Worm (Caenorhabditis elegans) whole organism, late embryonic: ENCODE measurements around the gene mig-10.

ENCODE experiments used
- F13H6.1 ChIP-seq: sonication (generic microtip); optimal IDR thresholded peaks from 2 replicates; lab custom pipeline; 2016; ENCODE audit warnings: missing genetic modification characterization, missing compliant biosample characterization
- ceh-18 ChIP-seq: sonication (generic microtip); optimal IDR thresholded peaks from 2 replicates; lab custom pipeline; 2016; ENCODE audit warnings: missing genetic modification characterization, missing compliant biosample characterization
- ceh-30 ChIP-seq: fragments of 150-350 bp; optimal IDR thresholded peaks from 2 replicates; lab custom pipeline; 2014; ENCODE audit warnings: missing biosample characterization, missing genetic modification characterization
- dmd-4 ChIP-seq: sonication (generic microtip); optimal IDR thresholded peaks from 2 replicates; lab custom pipeline; 2016; ENCODE audit warnings: borderline replicate concordance, missing genetic modification characterization, missing compliant biosample characterization
- fkh-10 ChIP-seq: fragments of 150-350 bp; optimal IDR thresholded peaks from 2 replicates; lab custom pipeline; 2014; ENCODE audit warnings: missing biosample characterization, missing genetic modification reagents, missing genetic modification characterization
- nfya-1 ChIP-seq: sonication (generic microtip); optimal IDR thresholded peaks from 2 replicates; lab custom pipeline; 2017; ENCODE audit warnings: missing genetic modification characterization, mild to moderate bottlenecking, missing compliant biosample characterization, antibody characterized with exemption, moderate library complexity
- npax-4 ChIP-seq: sonication (generic microtip); optimal IDR thresholded peaks from 2 replicates; lab custom pipeline; 2016; ENCODE audit warnings: missing genetic modification characterization, missing compliant biosample characterization
- pag-3 ChIP-seq: sonication (generic microtip); optimal IDR thresholded peaks from 2 replicates; lab custom pipeline; 2016; ENCODE audit warnings: missing compliant biosample characterization, missing genetic modification characterization, borderline replicate concordance
- pha-4 ChIP-seq: fragments of 150-350 bp; optimal IDR thresholded peaks from 2 replicates; lab custom pipeline; 2018; ENCODE audit warnings: missing biosample characterization, missing genetic modification reagents, missing genetic modification characterization
- pqm-1 ChIP-seq: sonication (generic microtip); optimal IDR thresholded peaks from 2 replicates; lab custom pipeline; 2016; ENCODE audit warnings: missing genetic modification characterization, missing compliant biosample characterization
- syd-9 ChIP-seq: sonication (generic microtip); optimal IDR thresholded peaks from 2 replicates; lab custom pipeline; 2016; ENCODE audit warnings: mild to moderate bottlenecking, missing genetic modification characterization, moderate library complexity, missing compliant biosample characterization
- unc-42 ChIP-seq: sonication (generic microtip); optimal IDR thresholded peaks from 2 replicates; lab custom pipeline; 2016; ENCODE audit warnings: missing genotype, missing genetic modification characterization, missing compliant biosample characterization
- unc-86 ChIP-seq: sonication (generic microtip); optimal IDR thresholded peaks from 2 replicates; lab custom pipeline; 2016; ENCODE audit warnings: missing genetic modification characterization, missing compliant biosample characterization

DNA sequence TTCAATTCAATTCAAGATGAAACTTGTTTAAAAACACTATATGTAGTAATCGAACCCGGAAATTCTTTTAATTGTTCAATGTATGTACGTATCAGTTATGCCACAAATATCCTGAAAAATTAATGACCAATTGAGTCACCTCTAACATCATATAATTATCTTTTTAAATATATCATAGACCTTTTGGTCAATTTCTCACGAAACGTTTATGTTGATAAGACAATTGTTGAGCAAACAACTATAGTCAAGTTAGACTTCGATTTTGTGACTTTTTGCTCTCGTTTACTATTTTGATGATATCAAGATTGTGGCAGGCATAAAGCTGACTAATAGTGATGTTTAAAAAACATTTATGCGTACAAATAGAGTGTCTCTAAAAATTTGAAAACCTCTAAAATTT lies 38.7 kb upstream of the mig-10 start:
- TF ChIP-seq npax-4 (tag; lab: Kevin White, UChicago): no peak
- TF ChIP-seq unc-86 (tag; lab: Kevin White, UChicago): no peak
- TF ChIP-seq ceh-18 (tag; lab: Kevin White, UChicago): no peak
- TF ChIP-seq pag-3 (tag; lab: Kevin White, UChicago): no peak
- no peak for TF ChIP-seq syd-9
- no peak for TF ChIP-seq nfya-1 (tag; lab: Kevin White, UChicago)
- no peak for TF ChIP-seq ceh-30 (tag; lab: Kevin White, UChicago)
- TF ChIP-seq fkh-10 (GFP tag; lab: Kevin White, UChicago): no peak
- no peak for TF ChIP-seq pha-4
- no peak for TF ChIP-seq pqm-1 (tag; lab: Kevin White, UChicago)
- TF ChIP-seq unc-42 (tag; lab: Kevin White, UChicago): no peak
- no peak for TF ChIP-seq dmd-4 (tag; lab: Kevin White, UChicago)
- no peak for TF ChIP-seq F13H6.1 (tag; lab: Kevin White, UChicago)
